Fruit fly (Drosophila melanogaster) whole organism: ENCODE results near the gene CG9444.

Experiments
- CG8478 ChIP-seq: fragments of >200 bp; optimal IDR thresholded peaks from 2 replicates; lab custom pipeline; 2018; ENCODE audit warnings: inconsistent platforms
- Dll ChIP-seq: fragments of >200 bp; optimal IDR thresholded peaks from 2 replicates; lab custom pipeline; 2017
- EcR ChIP-seq, 2 experiments: fragments of >200 bp; optimal IDR thresholded peaks; 2 replicates each; lab custom pipeline; 2017; ENCODE audit warnings: missing biosample characterization in 2 of 2, missing genetic modification characterization in 2 of 2, missing genetic modification reagents in 2 of 2
- pan ChIP-seq: fragments of >200 bp; optimal IDR thresholded peaks from 2 replicates; lab custom pipeline; 2017
- psq ChIP-seq: fragments of >200 bp; optimal IDR thresholded peaks from 2 replicates; lab custom pipeline; 2017
- usp ChIP-seq: fragments of >200 bp; optimal IDR thresholded peaks from 2 replicates; lab custom pipeline; 2017; ENCODE audit warnings: missing biosample characterization, missing genetic modification characterization, mixed read lengths

dm6 chr3R:9684125-9684524 is at the start of gene CG9444:
- no peak for TF ChIP-seq pan (lab: Kevin White, UChicago)
- TF ChIP-seq CG8478 (lab: Kevin White, UChicago), result no peak
- no peak for TF ChIP-seq usp (GFP tag; lab: Kevin White, UChicago)
- TF ChIP-seq Dll, result no peak
- TF ChIP-seq psq (lab: Kevin White, UChicago), result no peak
- TF ChIP-seq EcR (GFP tag; optimal IDR thresholded peaks at IDR 0.05; lab: Kevin White, UChicago), result no peak
